Fruit fly (Drosophila melanogaster): ENCODE measurements around the gene CG13305.

CG13305 gene

DNA sequence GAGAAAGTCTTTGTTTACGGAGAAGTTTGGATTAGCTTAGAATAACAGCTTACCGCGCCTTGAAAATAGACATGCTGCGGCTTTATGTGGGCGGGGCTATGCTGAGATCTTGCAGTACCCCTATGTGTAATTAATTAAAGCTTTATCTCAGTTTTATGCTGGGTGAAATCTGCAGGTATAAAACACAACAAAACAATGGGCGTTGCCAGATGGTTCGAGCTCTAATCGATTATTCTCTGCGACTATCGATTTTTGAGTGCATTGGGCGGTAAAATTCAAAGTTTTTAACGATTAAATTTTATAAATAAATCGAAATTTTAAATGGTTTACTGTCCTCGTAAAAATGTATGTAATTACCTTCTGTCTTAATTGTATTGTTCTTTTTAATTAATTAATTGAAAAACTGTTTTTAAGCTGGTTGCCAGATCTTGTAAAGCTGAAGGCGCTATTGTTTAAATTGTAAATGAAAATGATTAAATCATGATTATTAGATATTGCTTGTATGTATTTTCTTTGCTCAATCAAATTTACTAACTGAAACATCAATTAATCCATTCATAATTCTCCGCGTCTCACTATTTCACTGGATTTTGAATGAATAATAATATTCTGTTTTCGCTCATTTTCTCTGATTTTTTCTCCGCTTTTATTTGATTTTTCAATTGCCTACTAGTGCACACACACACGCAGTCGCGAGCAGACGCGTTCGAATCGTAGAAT lies 22.8 kb downstream of the CG13305 start, which contains the start of the genes GAPsec and Zasp66 (continued):
- TF ChIP-seq Doc3 (GFP tag; IDR thresholded peaks at IDR 0.05; ENCODE audit: partially characterized antibody): peak; percentile 39; the same call in 1 of the 3 replicates
- peak; percentile 27 for TF ChIP-seq trem (tag; optimal IDR thresholded peaks at IDR 0.05)
- TF ChIP-seq CG34224 (GFP tag; IDR thresholded peaks at IDR 0.05; ENCODE audit: partially characterized antibody): peak; percentile 63; the same call in 2 of the 3 replicates
- peak; percentile 56 for TF ChIP-seq Scr (GFP tag; IDR thresholded peaks at IDR 0.05; ENCODE audit: partially characterized antibody)
- no peak for TF ChIP-seq CG11695 (GFP tag; IDR thresholded peaks at IDR 0.05)
- TF ChIP-seq knrl (GFP tag; IDR thresholded peaks at IDR 0.05; ENCODE audit: partially characterized antibody): peak; percentile 19; the same call in 1 of the 3 replicates
- TF ChIP-seq nerfin-2 (GFP tag; IDR thresholded peaks at IDR 0.05; ENCODE audit: partially characterized antibody): peak; percentile 20; the same call in 1 of the 2 replicates
- peak; percentile 42 for TF ChIP-seq pzg (GFP tag; optimal IDR thresholded peaks at IDR 0.05)
- TF ChIP-seq inv (GFP tag; IDR thresholded peaks at IDR 0.05; ENCODE audit: partially characterized antibody): 0 out of 2 replicates have a peak, but pooled peaks have one; percentile 9
- peak; percentile 41 for TF ChIP-seq BEAF-32 (GFP tag; optimal IDR thresholded peaks at IDR 0.05)
- TF ChIP-seq Dp (GFP tag; optimal IDR thresholded peaks at IDR 0.05): peak; percentile 90
- TF ChIP-seq E2f2 (GFP tag; IDR thresholded peaks at IDR 0.05): peak; percentile 92
- TF ChIP-seq her (GFP tag; optimal IDR thresholded peaks at IDR 0.05): no peak
- peak; percentile 42 for TF ChIP-seq MESR4 (GFP tag; optimal IDR thresholded peaks at IDR 0.05)
- TF ChIP-seq stwl (tag; optimal IDR thresholded peaks at IDR 0.05): peak; percentile 55
- peak; percentile 49 for TF ChIP-seq amos (GFP tag; IDR thresholded peaks at IDR 0.05; ENCODE audit: partially characterized antibody)
- 0 out of 2 replicates have a peak, but pooled peaks have one; percentile 23 for TF ChIP-seq tna (GFP tag; IDR thresholded peaks at IDR 0.05; ENCODE audit: partially characterized antibody)
- 0 out of 3 replicates have a peak, but pooled peaks have one; percentile 31 for TF ChIP-seq Opbp (GFP tag; IDR thresholded peaks at IDR 0.05; ENCODE audit: partially characterized antibody)
- peak; percentile 85 for TF ChIP-seq CG2116 (GFP tag; optimal IDR thresholded peaks at IDR 0.05)
- peak; percentile 28 for TF ChIP-seq Sry-δ (GFP tag; optimal IDR thresholded peaks at IDR 0.05)
- TF ChIP-seq Nf-YC (tag; optimal IDR thresholded peaks at IDR 0.05): no peak
- peak; percentile 61 for TF ChIP-seq MBD-R2 (GFP tag; IDR thresholded peaks at IDR 0.05)
- TF ChIP-seq Dll (GFP tag; IDR thresholded peaks at IDR 0.05; ENCODE audit: partially characterized antibody): peak; percentile 63; the same call in 2 of the 4 replicates
- no peak for TF ChIP-seq Hmx (GFP tag; optimal IDR thresholded peaks at IDR 0.05)
- TF ChIP-seq unc-4 (GFP tag; IDR thresholded peaks at IDR 0.05; ENCODE audit: partially characterized antibody): peak; percentile 34; the same call in 1 of the 2 replicates
- TF ChIP-seq CG13287 (GFP tag; IDR thresholded peaks at IDR 0.05; ENCODE audit: partially characterized antibody): peak; percentile 70
- TF ChIP-seq CG9817 (tag; optimal IDR thresholded peaks at IDR 0.05): no peak
- peak; percentile 8 for TF ChIP-seq Ets97D (GFP tag; optimal IDR thresholded peaks at IDR 0.05)

dm6 chr3L:8621465-8621864 lies 25.2 kb downstream of the CG13305 start:
- TF ChIP-seq zen2 (GFP tag; IDR thresholded peaks at IDR 0.05; ENCODE audit: partially characterized antibody): 0 out of 3 replicates have a peak, but pooled peaks have one; percentile 9
- peak; percentile 90 for TF ChIP-seq Ets65A (GFP tag)
- no peak for TF ChIP-seq pfk (GFP tag; optimal IDR thresholded peaks at IDR 0.05)

- TF ChIP-seq Doc2 (GFP tag; IDR thresholded peaks at IDR 0.05) (no peak), Ssrp (tag; optimal IDR thresholded peaks at IDR 0.05) (no peak), CG7839 (tag; optimal IDR thresholded peaks at IDR 0.05) (no peak), CG14441 (GFP tag; IDR thresholded peaks at IDR 0.05) (no peak), vnd (GFP tag; IDR thresholded peaks at IDR 0.05; ENCODE audit: partially characterized antibody) (no peak), Sry-β (GFP tag; optimal IDR thresholded peaks at IDR 0.05) (no peak)
These were observed 27.0 kb downstream of the CG13305 start, which contains the start of gene S-Lap2 for dm6 chr3L:8619588-8619987. TSS of gene S-Lap2 (plus strand) at chr3L:8619888.
